Fruit fly (Drosophila melanogaster) whole organism, embryonic: ENCODE results near the gene Strip.

ENCODE experiments used
- Blimp-1 ChIP-seq: fragments of 200-800 bp; sonication (Bioruptor generic); optimal IDR thresholded peaks from 3 replicates; lab custom pipeline; 2018; ENCODE audit warnings: missing biosample characterization, missing genetic modification characterization, mild to moderate bottlenecking, moderate library complexity, missing genetic modification reagents
- C15 ChIP-seq: fragments of 200-800 bp; sonication (Bioruptor generic); IDR thresholded peaks from 3 replicates; pipeline ENCODE4 v1.3.6; 2022; ENCODE audit warnings: missing biosample characterization, missing genetic modification characterization
- CG11093 ChIP-seq: fragments of 200-800 bp; sonication (Bioruptor generic); IDR thresholded peaks from 3 replicates; pipeline ENCODE4 v1.3.6; 2022; ENCODE audit warnings: missing biosample characterization, missing genetic modification characterization
- CG11247 ChIP-seq: fragments of 200-800 bp; sonication (Bioruptor generic); IDR thresholded peaks from 2 replicates; pipeline ENCODE4 v1.3.6; 2022; ENCODE audit warnings: missing biosample characterization, missing genetic modification characterization
- CG13287 ChIP-seq: fragments of 200-800 bp; sonication (Bioruptor generic); IDR thresholded peaks from 2 replicates; pipeline ENCODE4 v1.3.6; 2022; ENCODE audit warnings: missing biosample characterization, missing genetic modification characterization; ENCODE audit not compliant: partially characterized antibody
- CG15514 ChIP-seq: fragments of 200-800 bp; sonication (Bioruptor generic); optimal IDR thresholded peaks from 3 replicates; lab custom pipeline; 2017; ENCODE audit warnings: missing biosample characterization, missing genetic modification characterization, mild to moderate bottlenecking, moderate library complexity, missing genetic modification reagents
- CG1602 ChIP-seq: fragments of 200-800 bp; sonication (Bioruptor generic); optimal IDR thresholded peaks from 3 replicates; lab custom pipeline; 2016; ENCODE audit warnings: missing biosample characterization, missing genetic modification characterization
- CG16813 ChIP-seq: fragments of 200-800 bp; sonication (Bioruptor generic); IDR thresholded peaks from 3 replicates; pipeline ENCODE4 v1.3.6; 2022; ENCODE audit warnings: missing biosample characterization, missing genetic modification characterization; ENCODE audit not compliant: partially characterized antibody
- CG18599 ChIP-seq: fragments of 200-800 bp; sonication (Bioruptor generic); optimal IDR thresholded peaks from 3 replicates; lab custom pipeline; 2017; ENCODE audit warnings: missing biosample characterization, missing genetic modification characterization, mild to moderate bottlenecking, moderate library complexity, missing genetic modification reagents
- CG2199 ChIP-seq: fragments of 200-800 bp; sonication (Bioruptor generic); IDR thresholded peaks from 3 replicates; pipeline ENCODE4 v1.3.6; 2022; ENCODE audit warnings: missing biosample characterization, missing genetic modification characterization
- CG3065 ChIP-seq: fragments of 200-800 bp; sonication (Bioruptor generic); optimal IDR thresholded peaks from 2 replicates; lab custom pipeline; 2016; ENCODE audit warnings: missing biosample characterization, missing genetic modification characterization
- CG32767 ChIP-seq: fragments of 200-800 bp; sonication (Bioruptor generic); IDR thresholded peaks from 2 replicates; pipeline ENCODE4 v1.3.6; 2022; ENCODE audit warnings: missing biosample characterization, missing genetic modification characterization
- CG6654 ChIP-seq: fragments of 200-800 bp; sonication (Bioruptor generic); optimal IDR thresholded peaks from 2 replicates; lab custom pipeline; 2017; ENCODE audit warnings: missing biosample characterization, mild to moderate bottlenecking, missing genetic modification characterization
- CG6689 ChIP-seq: fragments of 200-800 bp; sonication (Bioruptor generic); IDR thresholded peaks from 2 replicates; pipeline ENCODE4 v1.3.6; 2022; ENCODE audit warnings: missing biosample characterization, missing genetic modification characterization
- CG7372 ChIP-seq: fragments of 200-800 bp; sonication (Bioruptor generic); IDR thresholded peaks from 2 replicates; pipeline ENCODE4 v1.3.6; 2022; ENCODE audit warnings: missing biosample characterization, missing genetic modification characterization
- CG9215 ChIP-seq: fragments of 200-800 bp; sonication (Bioruptor generic); IDR thresholded peaks from 2 replicates; pipeline ENCODE4 v1.3.6; 2022; ENCODE audit warnings: missing biosample characterization, missing genetic modification characterization
- CG9727 ChIP-seq: fragments of 200-800 bp; sonication (Bioruptor generic); optimal IDR thresholded peaks from 3 replicates; lab custom pipeline; 2017; ENCODE audit warnings: missing biosample characterization, mild to moderate bottlenecking, missing genetic modification characterization
- CoRest ChIP-seq: fragments of 200-800 bp; sonication (Bioruptor generic); optimal IDR thresholded peaks from 3 replicates; lab custom pipeline; 2018; ENCODE audit warnings: missing biosample characterization, mild to moderate bottlenecking, missing genetic modification characterization, moderate library complexity
- Dfd ChIP-seq, 2 experiments: fragments of >200 bp; optimal IDR thresholded peaks; 2 replicates each; lab custom pipeline; 2017; ENCODE audit warnings: missing biosample characterization in 2 of 2, missing genetic modification characterization in 2 of 2
- Dll ChIP-seq: fragments of 200-800 bp; sonication (Bioruptor generic); IDR thresholded peaks from 4 replicates; pipeline ENCODE4 v1.3.6; 2022; ENCODE audit warnings: missing biosample characterization, missing genetic modification characterization; ENCODE audit not compliant: partially characterized antibody
- Ets97D ChIP-seq: fragments of 200-800 bp; sonication (Bioruptor generic); optimal IDR thresholded peaks from 3 replicates; lab custom pipeline; 2016; ENCODE audit warnings: missing biosample characterization, missing genetic modification characterization
- GATAe ChIP-seq: fragments of 200-800 bp; sonication (Bioruptor generic); conservative IDR thresholded peaks from 2 replicates; pipeline ENCODE4 v1.3.6; 2022; ENCODE audit warnings: missing biosample characterization, missing genetic modification characterization
- Gsc ChIP-seq: fragments of 200-800 bp; sonication (Bioruptor generic); IDR thresholded peaks from 2 replicates; pipeline ENCODE4 v1.3.6; 2022; ENCODE audit warnings: missing biosample characterization, missing genetic modification characterization
- H2.0 ChIP-seq: fragments of 200-800 bp; sonication (Bioruptor generic); IDR thresholded peaks from 2 replicates; pipeline ENCODE4 v1.3.6; 2022; ENCODE audit warnings: missing biosample characterization, missing genetic modification characterization
- HLH54F ChIP-seq: fragments of 200-800 bp; sonication (Bioruptor generic); optimal IDR thresholded peaks from 3 replicates; lab custom pipeline; 2016; ENCODE audit warnings: missing biosample characterization, missing genetic modification characterization
- Jarid2 ChIP-seq: fragments of 200-800 bp; sonication (Bioruptor generic); optimal IDR thresholded peaks from 3 replicates; lab custom pipeline; 2017; ENCODE audit warnings: mild to moderate bottlenecking, missing biosample characterization, missing genetic modification reagents, missing genetic modification characterization
- Max ChIP-seq: fragments of 200-800 bp; sonication (Bioruptor generic); optimal IDR thresholded peaks from 2 replicates; lab custom pipeline; 2016; ENCODE audit warnings: missing biosample characterization, mild to moderate bottlenecking, missing genetic modification characterization
- NFAT ChIP-seq: fragments of 200-800 bp; sonication (Bioruptor generic); IDR thresholded peaks from 2 replicates; pipeline ENCODE4 v1.3.6; 2022; ENCODE audit warnings: missing biosample characterization, missing genetic modification characterization
- Oli ChIP-seq: fragments of 200-800 bp; sonication (Bioruptor generic); optimal IDR thresholded peaks from 2 replicates; lab custom pipeline; 2018; ENCODE audit warnings: missing biosample characterization, mild to moderate bottlenecking, missing genetic modification characterization, moderate library complexity
- Ravus ChIP-seq: fragments of 200-800 bp; sonication (Bioruptor generic); IDR thresholded peaks from 2 replicates; pipeline ENCODE4 v1.3.6; 2022; ENCODE audit warnings: missing biosample characterization, missing genetic modification characterization
- Rfx ChIP-seq: fragments of 200-800 bp; sonication (Bioruptor generic); IDR thresholded peaks from 2 replicates; pipeline ENCODE4 v1.3.6; 2022; ENCODE audit warnings: missing biosample characterization, missing genetic modification characterization
- Sry-δ ChIP-seq: fragments of 200-800 bp; sonication (Bioruptor generic); optimal IDR thresholded peaks from 2 replicates; lab custom pipeline; 2016; ENCODE audit warnings: missing biosample characterization, missing genetic modification characterization
- bab2 ChIP-seq: fragments of 200-800 bp; sonication (Bioruptor generic); optimal IDR thresholded peaks from 2 replicates; lab custom pipeline; 2016; ENCODE audit warnings: missing biosample characterization, missing genetic modification characterization
- dmrt99B ChIP-seq: fragments of 200-800 bp; sonication (Bioruptor generic); optimal IDR thresholded peaks from 2 replicates; lab custom pipeline; 2018; ENCODE audit warnings: missing biosample characterization, mild to moderate bottlenecking, missing genetic modification characterization, moderate library complexity
- dysf ChIP-seq: fragments of 200-800 bp; sonication (Bioruptor generic); IDR thresholded peaks from 3 replicates; pipeline ENCODE4 v1.3.6; 2022; ENCODE audit warnings: missing biosample characterization, missing genetic modification characterization
- gcm2 ChIP-seq: fragments of 200-800 bp; sonication (Bioruptor generic); optimal IDR thresholded peaks from 2 replicates; lab custom pipeline; 2016; ENCODE audit warnings: missing biosample characterization, missing genetic modification characterization
- gsb ChIP-seq: fragments of 200-800 bp; sonication (Bioruptor generic); IDR thresholded peaks from 2 replicates; pipeline ENCODE4 v1.3.6; 2022; ENCODE audit warnings: missing biosample characterization, missing genetic modification characterization
- hkb ChIP-seq, 2 experiments: fragments of 200-800 bp in 1 of 2; fragments of >200 bp in 1 of 2; sonication (Bioruptor generic) in 1 of 2; IDR thresholded peaks in 1 of 2; optimal IDR thresholded peaks in 1 of 2; 2 replicates each; pipeline versions ENCODE4 v1.3.6 to Lab custom; 2017 to 2022; ENCODE audit warnings: missing biosample characterization in 1 of 2, missing genetic modification characterization in 1 of 2
- insv ChIP-seq, 2 experiments: fragments of 200-800 bp; sonication (Bioruptor generic); optimal IDR thresholded peaks; 3 replicates each; lab custom pipeline; 2016 to 2018; ENCODE audit warnings: missing biosample characterization in 2 of 2, missing genetic modification characterization in 2 of 2
- inv ChIP-seq: fragments of 200-800 bp; sonication (Bioruptor generic); IDR thresholded peaks from 2 replicates; pipeline ENCODE4 v1.3.6; 2022; ENCODE audit warnings: missing biosample characterization, missing genetic modification characterization; ENCODE audit not compliant: partially characterized antibody
- ken ChIP-seq: fragments of 200-800 bp; sonication (Bioruptor generic); IDR thresholded peaks from 3 replicates; pipeline ENCODE4 v1.3.6; 2022; ENCODE audit warnings: missing biosample characterization, missing genetic modification characterization
- kni ChIP-seq: fragments of 200-800 bp; sonication (Bioruptor generic); optimal IDR thresholded peaks from 3 replicates; lab custom pipeline; 2017; ENCODE audit warnings: mild to moderate bottlenecking, missing biosample characterization, missing genetic modification reagents, missing genetic modification characterization
- mam ChIP-seq: fragments of 200-800 bp; sonication (Bioruptor generic); optimal IDR thresholded peaks from 3 replicates; lab custom pipeline; 2016; ENCODE audit warnings: missing biosample characterization, missing genetic modification characterization
- otp ChIP-seq: fragments of 200-800 bp; sonication (Bioruptor generic); IDR thresholded peaks from 3 replicates; pipeline ENCODE4, ENCODE4 v1.3.6; 2022; ENCODE audit warnings: missing biosample characterization, missing genetic modification characterization
- ranshi ChIP-seq: fragments of 200-800 bp; sonication (Bioruptor generic); IDR thresholded peaks from 2 replicates; pipeline ENCODE4 v1.3.6; 2022; ENCODE audit warnings: missing biosample characterization, missing genetic modification characterization
- ro ChIP-seq: fragments of 200-800 bp; sonication (Bioruptor generic); IDR thresholded peaks from 2 replicates; pipeline ENCODE4 v1.3.6; 2022; ENCODE audit warnings: missing biosample characterization, missing genetic modification characterization
- sim ChIP-seq: fragments of 200-800 bp; sonication (Bioruptor generic); IDR thresholded peaks from 2 replicates; pipeline ENCODE4 v1.3.6; 2022; ENCODE audit warnings: missing biosample characterization, missing genetic modification characterization
- sob ChIP-seq: fragments of 200-800 bp; sonication (Bioruptor generic); IDR thresholded peaks from 2 replicates; pipeline ENCODE4 v1.3.6; 2022; ENCODE audit warnings: missing biosample characterization, missing genetic modification characterization
- sr ChIP-seq: fragments of 200-800 bp; sonication (Bioruptor generic); IDR thresholded peaks from 3 replicates; pipeline ENCODE4 v1.3.6; 2022; ENCODE audit warnings: missing biosample characterization, missing genetic modification characterization
- ssp ChIP-seq: fragments of 200-800 bp; sonication (Bioruptor generic); IDR thresholded peaks from 2 replicates; pipeline ENCODE4 v1.3.6; 2022; ENCODE audit warnings: missing biosample characterization, missing genetic modification characterization
- ttk ChIP-seq: fragments of 200-800 bp; sonication (Bioruptor generic); IDR thresholded peaks from 2 replicates; pipeline ENCODE4 v2.1.2; 2022; ENCODE audit warnings: missing biosample characterization, missing genetic modification characterization

Gene Strip

DNA sequence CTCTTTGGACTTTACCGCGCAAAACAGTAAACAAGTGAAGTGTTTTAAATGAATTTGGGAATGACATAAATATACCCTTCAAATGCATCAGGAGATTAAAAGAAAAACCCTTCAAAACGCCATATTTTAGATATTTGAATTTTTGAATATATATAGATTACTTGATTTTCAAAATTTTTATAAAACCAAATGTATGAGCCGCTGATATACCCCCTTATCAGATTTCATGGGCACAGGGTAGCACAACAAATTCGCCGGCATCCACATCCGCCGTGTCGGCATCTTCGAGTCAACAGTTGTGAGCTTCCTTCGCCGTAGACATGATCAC is 49.3 kb upstream of the Strip start, which contains the start of gene Ids (continued):
- peak; percentile 36; the same call in 1 of the 2 replicates for TF ChIP-seq ro
- peak; percentile 75 for TF ChIP-seq sob
- TF ChIP-seq Sry-δ (GFP tag; lab: Kevin White, UChicago), result no peak
- peak; percentile 74; the same call in 1 of the 3 replicates for TF ChIP-seq otp (GFP tag; lab: Robert Waterston, UW)
- TF ChIP-seq Dll, result no peak
- TF ChIP-seq gsb, result 0 out of 2 replicates have a peak, but pooled peaks have one; percentile 36
- peak; percentile 83 for TF ChIP-seq CG18599 (GFP tag; lab: Kevin White, UChicago)
- TF ChIP-seq sr (GFP tag; lab: Robert Waterston, UW), result peak; percentile 35; the same call in 1 of the 3 replicates
- TF ChIP-seq Ravus, result peak; percentile 38
- TF ChIP-seq dmrt99B (tag; lab: Kevin White, UChicago), result peak; percentile 83
- TF ChIP-seq H2.0 (GFP tag; lab: Robert Waterston, UW), result peak; percentile 57
- TF ChIP-seq sim (GFP tag; lab: Robert Waterston, UW), result no peak
- TF ChIP-seq Blimp-1 (GFP tag; lab: Kevin White, UChicago), result peak; percentile 65
- peak; percentile 47 for TF ChIP-seq CG1602 (GFP tag; lab: Kevin White, UChicago)
- no peak for TF ChIP-seq insv (GFP tag; optimal IDR thresholded peaks at IDR 0.05; lab: Kevin White, UChicago)
- peak; percentile 84 for TF ChIP-seq Rfx (GFP tag; lab: Robert Waterston, UW)
- no peak for TF ChIP-seq kni (GFP tag; lab: Kevin White, UChicago)
- TF ChIP-seq GATAe (GFP tag; lab: Robert Waterston, UW), result no peak
- peak; percentile 65 for TF ChIP-seq CG7372 (GFP tag; lab: Robert Waterston, UW)
- TF ChIP-seq dysf (GFP tag; lab: Robert Waterston, UW), result peak; percentile 84
- 0 out of 2 replicates have a peak, but pooled peaks have one; percentile 26 for TF ChIP-seq ssp
- peak; percentile 38 for TF ChIP-seq CG9215 (GFP tag; lab: Robert Waterston, UW)
- TF ChIP-seq CG16813 (GFP tag; lab: Robert Waterston, UW), result no peak
- TF ChIP-seq bab2 (GFP tag; lab: Kevin White, UChicago), result peak; percentile 37
- TF ChIP-seq Gsc (GFP tag; lab: Robert Waterston, UW), result no peak
- peak; percentile 80 for TF ChIP-seq ttk (GFP tag; lab: Robert Waterston, UW)
- TF ChIP-seq CG13287, result no peak; the same call in 1 of the 2 replicates
- peak; percentile 11 for TF ChIP-seq CG6654 (GFP tag; lab: Kevin White, UChicago)
- 0 out of 3 replicates have a peak, but pooled peaks have one; percentile 35 for TF ChIP-seq C15 (GFP tag; lab: Robert Waterston, UW)
- peak; percentile 13 for TF ChIP-seq Ets97D
- peak; percentile 72 for TF ChIP-seq CG11247 (GFP tag; lab: Robert Waterston, UW)
- peak; percentile 75 for TF ChIP-seq Oli
- peak; percentile 76 for TF ChIP-seq CG32767 (GFP tag; lab: Robert Waterston, UW)
- no peak for TF ChIP-seq Dfd (GFP tag; optimal IDR thresholded peaks at IDR 0.05; lab: Kevin White, UChicago)
- TF ChIP-seq gcm2 (GFP tag; lab: Kevin White, UChicago), result peak; percentile 14
- TF ChIP-seq CG6689 (GFP tag; lab: Robert Waterston, UW), result peak; percentile 84
- TF ChIP-seq ken (GFP tag; lab: Robert Waterston, UW), result peak; percentile 48; the same call in 1 of the 3 replicates
- TF ChIP-seq inv, result no peak
- no peak for TF ChIP-seq CG3065 (GFP tag; lab: Kevin White, UChicago)
- 0 out of 3 replicates have a peak, but pooled peaks have one; percentile 41 for TF ChIP-seq CG2199 (GFP tag; lab: Robert Waterston, UW)
- TF ChIP-seq hkb (optimal IDR thresholded peaks at IDR 0.05; lab: Kevin White, UChicago), result no peak
- TF ChIP-seq hkb (GFP tag; IDR thresholded peaks at IDR 0.05; lab: Robert Waterston, UW), result peak; percentile 75
- TF ChIP-seq CG9727 (GFP tag; lab: Kevin White, UChicago), result peak; percentile 69
- no peak for TF ChIP-seq Jarid2
- peak; percentile 39 for TF ChIP-seq mam (GFP tag; lab: Kevin White, UChicago)
- peak; percentile 62; the same call in 1 of the 2 replicates for TF ChIP-seq NFAT (GFP tag; lab: Robert Waterston, UW)
- TF ChIP-seq CG11093, result peak; percentile 63
- TF ChIP-seq ranshi (GFP tag; lab: Robert Waterston, UW), result peak; percentile 76
- TF ChIP-seq CoRest (tag; lab: Kevin White, UChicago), result peak; percentile 61
- peak; percentile 6 for TF ChIP-seq Max
- peak; percentile 37 for TF ChIP-seq HLH54F
- peak; percentile 61 for TF ChIP-seq CG15514 (GFP tag; lab: Kevin White, UChicago)
